Worm (Caenorhabditis elegans) whole organism, midembryonic: ENCODE data around the gene yif-1.

Experiments used
- T22C8.4 ChIP-seq: fragments of 200-800 bp; sonication (Bioruptor generic); IDR thresholded peaks from 2 replicates; pipeline ENCODE4 v1.3.6; 2022; ENCODE audit warnings: missing genetic modification characterization, missing compliant biosample characterization
- cog-1 ChIP-seq: sonication (generic microtip); optimal IDR thresholded peaks from 2 replicates; lab custom pipeline; 2016; ENCODE audit warnings: missing genetic modification characterization, missing compliant biosample characterization
- flt-1 ChIP-seq: fragments of 200-800 bp; sonication (Bioruptor generic); IDR thresholded peaks from 2 replicates; pipeline ENCODE4 v1.3.6; 2022; ENCODE audit warnings: missing genetic modification characterization, missing compliant biosample characterization
- klf-2 ChIP-seq: fragments of 200-800 bp; sonication (Bioruptor generic); conservative IDR thresholded peaks from 2 replicates; pipeline ENCODE4 v1.3.6; 2022; ENCODE audit warnings: missing genetic modification reagents, missing genetic modification characterization, missing compliant biosample characterization
- med-1 ChIP-seq: sonication (generic microtip); optimal IDR thresholded peaks from 2 replicates; lab custom pipeline; 2017; ENCODE audit warnings: missing genetic modification characterization, mild to moderate bottlenecking, missing compliant biosample characterization, antibody characterized with exemption, missing genetic modification reagents; ENCODE audit not compliant: insufficient read depth
- ref-1 ChIP-seq: fragments of 200-800 bp; sonication (Bioruptor generic); conservative IDR thresholded peaks from 2 replicates; pipeline ENCODE4 v1.3.6; 2022; ENCODE audit warnings: missing genetic modification reagents, missing genetic modification characterization, missing compliant biosample characterization
- tab-1 ChIP-seq: fragments of 200-800 bp; sonication (Bioruptor generic); IDR thresholded peaks from 2 replicates; pipeline ENCODE4 v1.3.6; 2022; ENCODE audit warnings: missing genetic modification characterization, missing compliant biosample characterization
- ztf-23 ChIP-seq: fragments of 200-800 bp; sonication (Bioruptor generic); IDR thresholded peaks from 2 replicates; pipeline ENCODE4 v1.3.6; 2022; ENCODE audit warnings: missing genetic modification reagents, missing genetic modification characterization, missing compliant biosample characterization
- ztf-29 ChIP-seq: fragments of 200-800 bp; sonication (Bioruptor generic); IDR thresholded peaks from 2 replicates; pipeline ENCODE4 v1.3.6; 2022; ENCODE audit warnings: missing genetic modification reagents, missing genetic modification characterization, missing compliant biosample characterization

yif-1 gene

DNA sequence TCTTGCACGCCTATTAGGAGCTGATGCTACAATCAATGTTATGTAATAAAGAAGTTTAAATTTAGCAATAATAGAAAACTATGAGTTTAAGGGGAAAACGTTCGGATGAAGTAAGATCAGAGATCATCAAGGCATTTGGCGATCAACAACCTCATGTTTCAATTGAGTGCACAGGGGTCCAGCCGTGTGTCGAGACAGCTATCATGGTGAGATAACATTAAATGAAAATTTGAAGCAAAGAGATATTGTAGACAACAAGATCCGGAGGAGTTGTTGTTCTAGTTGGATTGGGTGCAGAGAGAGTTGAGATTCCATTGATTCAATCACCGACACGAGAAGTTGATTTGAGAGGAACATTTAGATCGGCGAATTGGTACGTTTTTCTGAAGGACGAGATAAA lies 31.4 kb upstream of the yif-1 start:
- TF ChIP-seq cog-1 (tag; lab: Kevin White, UChicago) = no peak
- TF ChIP-seq flt-1 = no peak
- no peak for TF ChIP-seq ztf-23 (GFP tag; lab: Robert Waterston, UW)
- TF ChIP-seq med-1 (GFP tag; lab: Kevin White, UChicago) = no peak
- no peak for TF ChIP-seq ref-1 (GFP tag; lab: Robert Waterston, UW)
- TF ChIP-seq tab-1 (GFP tag; lab: Robert Waterston, UW) = no peak
- no peak for TF ChIP-seq ztf-29

DNA sequence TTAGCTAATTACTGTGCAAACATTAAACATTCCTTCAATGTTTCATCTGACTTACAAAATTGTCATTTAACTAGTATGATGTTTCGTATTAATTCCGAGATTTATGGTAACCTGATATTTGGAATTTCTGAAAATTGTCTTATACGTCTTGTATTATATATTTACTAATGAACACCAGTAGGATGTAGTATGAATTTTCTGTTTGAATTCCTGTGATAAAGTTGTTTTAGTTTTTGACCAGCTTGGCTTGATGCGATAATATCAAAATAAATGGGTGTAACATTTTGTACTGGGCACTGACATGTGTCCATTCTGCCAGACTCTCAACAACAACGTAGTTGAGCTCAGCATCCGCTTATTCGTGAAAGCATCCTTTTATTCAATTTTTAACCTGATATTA lies 30.2 kb upstream of the yif-1 start, which contains the start of gene R04B5.6:
Gene R04B5.6, plus strand, starts transcription at position 301 of the 400 bp plus-strand sequence.
- no peak for TF ChIP-seq ref-1 (GFP tag; lab: Robert Waterston, UW)
- TF ChIP-seq T22C8.4 (GFP tag; lab: Robert Waterston, UW) = no peak
- no peak for TF ChIP-seq cog-1 (tag; lab: Kevin White, UChicago)
- no peak for TF ChIP-seq med-1 (GFP tag; lab: Kevin White, UChicago)

DNA sequence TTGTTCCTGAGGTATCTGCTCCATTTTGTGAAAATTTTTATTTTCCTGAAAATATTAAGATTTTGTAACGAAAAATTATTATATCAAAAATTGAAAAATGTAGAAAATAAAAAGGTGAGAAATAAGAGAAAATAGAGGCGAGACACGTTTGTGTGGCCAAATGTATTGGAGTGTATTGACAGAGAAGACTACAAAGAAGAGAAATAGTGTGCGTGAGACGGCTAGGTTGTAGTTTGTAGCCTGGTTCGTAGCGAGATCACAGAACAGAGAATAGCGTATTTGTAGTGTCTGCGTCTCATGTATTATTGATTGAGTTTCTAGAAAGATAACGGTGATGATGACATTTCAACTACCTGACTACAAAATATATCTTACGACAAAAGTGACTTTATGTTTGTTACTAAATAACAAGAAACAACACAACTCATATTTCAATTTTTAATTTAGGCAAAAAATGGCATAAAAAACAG lies 29.3 kb upstream of the yif-1 start, which contains the start of gene nhr-12:
Gene nhr-12, minus strand, starts transcription at position 51 of the 470 bp plus-strand sequence.
- TF ChIP-seq T22C8.4 (GFP tag; lab: Robert Waterston, UW) (no peak), klf-2 (GFP tag; lab: Robert Waterston, UW) (no peak), ref-1 (GFP tag; lab: Robert Waterston, UW) (no peak), tab-1 (GFP tag; lab: Robert Waterston, UW) (no peak), ztf-29 (no peak), med-1 (GFP tag; lab: Kevin White, UChicago) (no peak), cog-1 (tag; lab: Kevin White, UChicago) (no peak), flt-1 (no peak), ztf-23 (GFP tag; lab: Robert Waterston, UW) (no peak)

DNA sequence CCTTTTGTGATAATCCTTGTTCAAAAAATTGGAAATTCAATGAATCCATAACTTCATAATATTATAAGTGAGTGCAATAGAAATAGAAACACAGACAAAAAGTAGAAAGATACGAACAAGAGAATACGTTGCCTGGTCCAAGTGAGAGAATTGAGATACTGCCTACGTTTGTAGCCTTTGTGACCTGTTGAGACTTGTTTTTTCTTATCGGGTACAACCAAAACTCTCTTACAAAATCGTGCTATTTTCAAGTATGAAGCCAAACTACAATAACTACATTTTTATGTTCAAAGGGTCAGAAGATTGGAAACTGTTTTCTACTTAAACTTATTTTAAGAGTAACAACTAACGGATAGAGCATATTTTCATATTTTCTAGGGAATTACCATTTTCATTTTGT lies 26.9 kb upstream of the yif-1 start, which contains the start of gene nhr-205:
Gene nhr-205, minus strand, starts transcription at position 141 of the 400 bp plus-strand sequence.
- TF ChIP-seq cog-1 (tag; lab: Kevin White, UChicago) (no peak), med-1 (GFP tag; lab: Kevin White, UChicago) (no peak), klf-2 (GFP tag; lab: Robert Waterston, UW) (no peak), ref-1 (GFP tag; lab: Robert Waterston, UW) (no peak), ztf-23 (GFP tag; lab: Robert Waterston, UW) (no peak), flt-1 (no peak), T22C8.4 (GFP tag; lab: Robert Waterston, UW) (no peak), ztf-29 (no peak), tab-1 (GFP tag; lab: Robert Waterston, UW) (no peak)

DNA sequence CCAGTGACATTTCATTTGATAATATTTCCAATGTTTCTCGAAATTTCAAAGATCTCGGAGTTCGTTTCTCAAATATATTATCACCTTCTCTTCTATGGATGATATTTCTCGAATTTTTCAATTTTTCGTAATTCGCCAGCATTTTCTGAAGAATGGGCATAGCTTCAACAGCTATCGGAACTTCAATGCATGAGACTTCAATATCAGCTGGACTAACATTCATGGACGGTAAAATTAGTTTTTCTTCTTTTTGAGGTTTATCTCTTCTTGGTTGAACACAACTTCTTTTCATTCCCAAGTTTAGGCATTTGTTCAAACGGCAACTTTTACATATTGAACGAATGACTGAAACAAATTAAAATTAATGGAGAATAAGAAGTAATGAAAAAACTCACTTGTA lies 26.2 kb upstream of the yif-1 start:
- TF ChIP-seq T22C8.4 (GFP tag; lab: Robert Waterston, UW) (no peak), flt-1 (no peak), klf-2 (GFP tag; lab: Robert Waterston, UW) (no peak), ztf-29 (no peak), med-1 (GFP tag; lab: Kevin White, UChicago) (no peak), cog-1 (tag; lab: Kevin White, UChicago) (no peak), tab-1 (GFP tag; lab: Robert Waterston, UW) (no peak), ref-1 (GFP tag; lab: Robert Waterston, UW) (no peak)

DNA sequence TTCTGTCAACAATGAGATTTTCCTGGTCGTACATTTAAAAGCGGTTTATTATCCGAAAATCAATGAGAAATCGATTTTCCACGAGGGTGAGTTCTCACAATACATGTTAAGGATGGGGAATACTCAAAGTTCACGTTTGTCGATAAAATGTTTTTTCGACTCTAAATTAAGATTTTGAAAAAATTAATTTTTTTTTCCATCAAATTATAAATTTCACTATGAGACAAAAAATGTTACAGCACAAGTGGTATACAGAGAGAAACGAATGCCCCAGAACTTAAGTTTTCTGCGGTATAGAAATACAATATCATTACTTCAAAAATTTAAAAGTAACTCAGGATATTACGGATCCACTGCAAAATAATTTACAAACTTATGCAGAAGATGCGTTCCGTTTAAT lies 23.5 kb upstream of the yif-1 start, which contains the start of gene R04B5.1:
Gene R04B5.1, minus strand, starts transcription at position 101 of the 400 bp plus-strand sequence.
- TF ChIP-seq med-1 (GFP tag; lab: Kevin White, UChicago) (no peak), T22C8.4 (GFP tag; lab: Robert Waterston, UW) (no peak), cog-1 (tag; lab: Kevin White, UChicago) (no peak), klf-2 (GFP tag; lab: Robert Waterston, UW) (no peak), ztf-29 (no peak), ztf-23 (GFP tag; lab: Robert Waterston, UW) (no peak), flt-1 (no peak), ref-1 (GFP tag; lab: Robert Waterston, UW) (no peak), tab-1 (GFP tag; lab: Robert Waterston, UW) (no peak)

DNA sequence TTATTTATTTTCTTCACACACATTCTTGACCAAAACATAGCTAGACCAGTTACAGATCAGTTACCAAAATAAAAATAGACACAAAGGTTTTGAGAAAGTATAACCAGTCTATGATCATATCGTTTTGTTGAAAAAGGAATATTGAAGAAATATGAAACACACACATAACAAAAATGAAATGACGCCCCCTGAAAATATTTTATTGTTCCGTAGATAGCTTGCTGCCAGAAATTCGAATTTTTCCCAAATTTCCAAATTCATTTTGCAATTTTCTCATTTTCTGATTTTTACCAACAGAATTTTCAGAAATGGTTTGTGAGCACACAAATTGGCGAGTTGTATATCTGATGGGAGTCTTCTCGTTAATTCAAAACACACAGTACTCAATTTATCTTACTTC lies 20.7 kb upstream of the yif-1 start, which contains the start of gene F57A8.7:
Gene F57A8.7, plus strand, starts transcription at position 301 of the 400 bp plus-strand sequence.
- TF ChIP-seq ztf-23 (GFP tag; lab: Robert Waterston, UW) (no peak), ref-1 (GFP tag; lab: Robert Waterston, UW) (no peak), med-1 (GFP tag; lab: Kevin White, UChicago) (no peak), klf-2 (GFP tag; lab: Robert Waterston, UW) (no peak), flt-1 (no peak), ztf-29 (no peak), tab-1 (GFP tag; lab: Robert Waterston, UW) (no peak), T22C8.4 (GFP tag; lab: Robert Waterston, UW) (no peak), cog-1 (tag; lab: Kevin White, UChicago) (no peak)

DNA sequence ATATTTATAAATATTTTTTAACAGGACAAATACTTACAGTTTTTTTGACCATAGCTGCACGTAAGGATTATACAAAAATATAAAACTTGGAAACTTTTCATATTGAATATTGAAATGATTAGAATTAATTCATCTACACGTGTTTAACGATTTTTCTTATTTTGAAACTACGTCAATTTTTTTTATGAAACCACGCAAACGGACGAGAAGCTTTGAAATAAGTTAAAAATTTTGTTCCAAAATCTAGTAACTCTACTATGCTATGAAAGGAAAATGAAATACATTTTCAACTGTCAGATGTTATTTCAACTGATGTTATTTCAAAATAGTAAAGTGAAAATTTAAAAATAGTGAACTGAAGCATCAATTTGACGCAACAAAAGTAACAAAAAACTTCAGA lies 19.1 kb upstream of the yif-1 start, which contains the start of gene F57A8.6:
Gene F57A8.6, minus strand, starts transcription at position 101 of the 400 bp plus-strand sequence.
- no peak for TF ChIP-seq cog-1 (tag; lab: Kevin White, UChicago)
- TF ChIP-seq klf-2 (GFP tag; lab: Robert Waterston, UW) = no peak
- no peak for TF ChIP-seq ztf-29
- no peak for TF ChIP-seq med-1 (GFP tag; lab: Kevin White, UChicago)
- no peak for TF ChIP-seq ztf-23 (GFP tag; lab: Robert Waterston, UW)
- no peak for TF ChIP-seq flt-1
- no peak for TF ChIP-seq ref-1 (GFP tag; lab: Robert Waterston, UW)
- no peak for TF ChIP-seq T22C8.4 (GFP tag; lab: Robert Waterston, UW)
- no peak for TF ChIP-seq tab-1 (GFP tag; lab: Robert Waterston, UW)

DNA sequence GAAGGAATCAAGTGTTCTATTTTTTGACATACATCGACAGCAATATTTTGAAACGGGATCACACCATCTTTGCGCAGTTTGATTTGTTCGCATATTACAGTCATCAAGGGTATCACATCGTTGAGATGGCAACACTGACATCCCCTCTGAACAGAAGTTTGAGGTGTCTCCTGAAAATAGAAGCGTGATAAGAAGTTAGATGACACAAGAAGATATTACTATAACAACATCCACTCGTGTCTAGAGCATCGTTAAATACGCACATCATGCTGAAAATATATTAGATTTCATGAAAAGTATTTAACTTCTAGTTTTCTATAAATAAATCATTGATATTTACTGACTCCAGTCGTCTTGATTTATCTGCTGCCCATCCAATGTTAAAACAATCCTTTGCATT lies 18.0 kb upstream of the yif-1 start:
- no peak for TF ChIP-seq ref-1 (GFP tag; lab: Robert Waterston, UW)
- no peak for TF ChIP-seq ztf-23 (GFP tag; lab: Robert Waterston, UW)
- no peak for TF ChIP-seq med-1 (GFP tag; lab: Kevin White, UChicago)
- TF ChIP-seq tab-1 (GFP tag; lab: Robert Waterston, UW) = no peak
- TF ChIP-seq klf-2 (GFP tag; lab: Robert Waterston, UW) = no peak
- no peak for TF ChIP-seq T22C8.4 (GFP tag; lab: Robert Waterston, UW)
- no peak for TF ChIP-seq cog-1 (tag; lab: Kevin White, UChicago)
- TF ChIP-seq flt-1 = no peak
- no peak for TF ChIP-seq ztf-29
